Worm (Caenorhabditis elegans) whole organism, midembryonic: ENCODE measurements around the gene B0454.5.
"Not testable (repeated sequence)": the region's sequence is repeated elsewhere in the genome, so short reads cannot be mapped to it uniquely, and the experiment has no call there.

Experiments used
- T22C8.4 ChIP-seq: fragments of 200-800 bp; sonication (Bioruptor generic); IDR thresholded peaks from 2 replicates; pipeline ENCODE4 v1.3.6; 2022; ENCODE audit warnings: missing genetic modification characterization, missing compliant biosample characterization
- cog-1 ChIP-seq: sonication (generic microtip); optimal IDR thresholded peaks from 2 replicates; lab custom pipeline; 2016; ENCODE audit warnings: missing genetic modification characterization, missing compliant biosample characterization
- flt-1 ChIP-seq: fragments of 200-800 bp; sonication (Bioruptor generic); IDR thresholded peaks from 2 replicates; pipeline ENCODE4 v1.3.6; 2022; ENCODE audit warnings: missing genetic modification characterization, missing compliant biosample characterization
- klf-2 ChIP-seq: fragments of 200-800 bp; sonication (Bioruptor generic); conservative IDR thresholded peaks from 2 replicates; pipeline ENCODE4 v1.3.6; 2022; ENCODE audit warnings: missing genetic modification reagents, missing genetic modification characterization, missing compliant biosample characterization
- med-1 ChIP-seq: sonication (generic microtip); optimal IDR thresholded peaks from 2 replicates; lab custom pipeline; 2017; ENCODE audit warnings: missing genetic modification characterization, mild to moderate bottlenecking, missing compliant biosample characterization, antibody characterized with exemption, missing genetic modification reagents; ENCODE audit not compliant: insufficient read depth
- ref-1 ChIP-seq: fragments of 200-800 bp; sonication (Bioruptor generic); conservative IDR thresholded peaks from 2 replicates; pipeline ENCODE4 v1.3.6; 2022; ENCODE audit warnings: missing genetic modification reagents, missing genetic modification characterization, missing compliant biosample characterization
- tab-1 ChIP-seq: fragments of 200-800 bp; sonication (Bioruptor generic); IDR thresholded peaks from 2 replicates; pipeline ENCODE4 v1.3.6; 2022; ENCODE audit warnings: missing genetic modification characterization, missing compliant biosample characterization
- ztf-29 ChIP-seq: fragments of 200-800 bp; sonication (Bioruptor generic); IDR thresholded peaks from 2 replicates; pipeline ENCODE4 v1.3.6; 2022; ENCODE audit warnings: missing genetic modification reagents, missing genetic modification characterization, missing compliant biosample characterization

- not testable (repeated sequence) for TF ChIP-seq ref-1; klf-2; cog-1; flt-1; ztf-29 (GFP tag; lab: Robert Waterston, UW); T22C8.4 (GFP tag; lab: Robert Waterston, UW); med-1; tab-1 (GFP tag; lab: Robert Waterston, UW)
Observed at ce11 chrII:3032480-3032879, 6.2 kb upstream of the B0454.5 start, which contains the start of gene B0454.6.
